Worm (Caenorhabditis elegans): Measurements from ENCODE around the gene ddl-3.
"Not testable (repeated sequence)": the region's sequence is repeated elsewhere in the genome, so short reads cannot be mapped to it uniquely, and the experiment has no call there.

ddl-3 gene

ce11 chrII:14311537-14311936 is 32.7 kb downstream of the ddl-3 start:
- TF ChIP-seq nhr-237 (tag; optimal IDR thresholded peaks at IDR 0.05) = no peak
- TF ChIP-seq zip-4 (GFP tag; optimal IDR thresholded peaks at IDR 0.05) = no peak
- TF ChIP-seq blmp-1 (tag; optimal IDR thresholded peaks at IDR 0.05) = peak; percentile 25
- TF ChIP-seq lin-14 (GFP tag; optimal IDR thresholded peaks at IDR 0.05) = no peak
- no peak for TF ChIP-seq tbx-2 (tag; optimal IDR thresholded peaks at IDR 0.05)

DNA sequence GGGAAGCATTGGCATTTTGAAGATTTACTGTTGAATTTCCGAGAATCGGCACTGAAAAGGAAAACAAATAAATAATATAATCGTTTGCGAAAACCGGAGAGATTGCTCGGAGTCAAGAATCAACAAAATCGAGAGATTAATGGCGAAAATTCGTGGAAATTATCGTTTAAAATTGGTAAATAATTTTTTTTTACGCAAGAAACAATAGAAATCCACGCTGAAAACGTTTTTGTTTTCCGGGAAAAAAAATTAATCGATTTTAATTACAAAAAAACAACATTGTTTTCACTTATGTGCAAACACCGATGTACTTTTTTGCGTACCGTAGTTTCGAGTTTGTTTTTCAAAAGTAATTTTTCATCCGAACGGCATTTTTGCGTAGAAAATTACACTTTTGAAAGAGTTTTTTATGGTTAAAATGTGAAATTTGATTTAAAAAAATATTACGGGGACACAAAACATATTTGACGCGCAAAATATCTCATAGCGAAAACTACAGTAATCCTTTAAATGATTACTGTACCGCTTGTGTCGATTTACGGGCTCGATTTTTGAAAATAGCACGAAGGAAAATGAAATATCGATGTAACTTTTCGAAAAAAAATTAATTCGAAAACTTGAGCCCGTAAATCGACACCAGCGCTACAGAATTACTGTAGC is 33.4 kb downstream of the ddl-3 start, which contains the start of gene ctl-3:
Gene ctl-3, minus strand, starts transcription at position 51 of the 660 bp plus-strand sequence.
- TF ChIP-seq fos-1 (tag; optimal IDR thresholded peaks at IDR 0.05) (no peak), blmp-1 (tag; optimal IDR thresholded peaks at IDR 0.05) (no peak), isw-1 (GFP tag; IDR thresholded peaks at IDR 0.05) (no peak), mef-2 (tag; optimal IDR thresholded peaks at IDR 0.05) (no peak), nhr-77 (tag; optimal IDR thresholded peaks at IDR 0.05) (no peak)

ce11 chrII:14306160-14306559 is 38.1 kb downstream of the ddl-3 start, which contains the start of gene ctl-1:
Gene ctl-1, minus strand, starts transcription at chrII:14306260.
- not testable (repeated sequence) for TF ChIP-seq fos-1 (tag; optimal IDR thresholded peaks at IDR 0.05); C04F5.9 (tag; optimal IDR thresholded peaks at IDR 0.05); fkh-10 (GFP tag; optimal IDR thresholded peaks at IDR 0.05)

DNA sequence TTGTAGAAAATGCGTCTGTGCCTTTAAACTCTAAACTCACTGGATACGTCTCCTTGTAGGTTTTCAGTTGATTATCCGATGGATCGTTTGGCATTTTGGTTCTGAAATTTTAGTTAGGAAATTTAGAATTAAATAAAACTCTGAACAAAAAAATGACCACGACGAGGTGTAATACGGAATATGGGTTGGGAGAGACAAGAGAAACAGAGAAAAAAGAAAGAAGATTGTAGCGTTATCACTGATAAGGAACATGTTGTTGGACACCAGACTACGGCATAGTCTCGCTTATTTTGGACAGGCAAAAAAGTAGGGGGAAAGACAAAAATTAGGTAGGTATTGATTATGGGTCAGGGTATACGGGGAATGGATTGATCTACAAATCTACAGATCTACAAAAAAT is 42.3 kb downstream of the ddl-3 start, which contains the start of gene ctl-2:
Gene ctl-2, minus strand, starts transcription at position 101 of the 400 bp plus-strand sequence.
- not testable (repeated sequence) for TF ChIP-seq nhr-90 (tag; optimal IDR thresholded peaks at IDR 0.05; ENCODE audit: poor library complexity); vab-15 (tag; optimal IDR thresholded peaks at IDR 0.05); unc-30 (tag; optimal IDR thresholded peaks at IDR 0.05)

DNA sequence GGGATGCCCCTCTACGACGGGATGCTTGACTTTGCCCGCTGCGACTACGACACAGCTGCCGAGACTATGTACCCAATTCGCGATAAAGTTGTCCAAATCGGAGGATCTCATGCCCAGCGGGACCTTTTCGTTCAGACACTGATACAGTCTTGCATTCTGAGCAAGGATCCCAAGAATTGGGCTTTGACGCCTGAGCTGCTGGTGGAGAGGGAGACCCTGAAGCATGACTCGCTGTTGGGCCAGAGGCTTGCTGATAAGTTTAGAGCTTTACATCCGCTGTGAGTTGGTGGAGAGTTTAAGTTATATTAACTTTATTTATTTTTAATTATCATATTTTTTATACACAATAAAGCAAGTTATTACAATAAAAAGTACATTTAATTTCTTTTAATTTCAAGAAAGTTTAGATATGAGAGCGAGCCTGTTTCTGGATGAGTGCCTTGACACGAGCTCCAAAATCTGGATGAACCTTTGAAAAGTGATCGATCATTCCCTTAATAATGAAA is 44.9 kb downstream of the ddl-3 start:
- no peak for TF ChIP-seq C16A3.4 (tag; optimal IDR thresholded peaks at IDR 0.05)
- no peak for TF ChIP-seq hpl-2 (GFP tag; optimal IDR thresholded peaks at IDR 0.05)
- peak; percentile 1 for TF ChIP-seq nhr-85 (tag)
- TF ChIP-seq ceh-90 (tag; optimal IDR thresholded peaks at IDR 0.05) = no peak
- no peak for TF ChIP-seq lin-13 (GFP tag; optimal IDR thresholded peaks at IDR 0.05)
- TF ChIP-seq tlp-1 (tag; optimal IDR thresholded peaks at IDR 0.05) = no peak
- no peak for TF ChIP-seq efl-1 (optimal IDR thresholded peaks at IDR 0.05)
- peak in 1 of 2 experiments; percentile 57 for TF ChIP-seq efl-1 (GFP tag; optimal IDR thresholded peaks at IDR 0.05 in 1 of 2)
- no peak for TF ChIP-seq sup-37 (GFP tag; optimal IDR thresholded peaks at IDR 0.05)
- TF ChIP-seq fos-1 (tag; optimal IDR thresholded peaks at IDR 0.05) = no peak
- no peak for TF ChIP-seq mdl-1 (tag; optimal IDR thresholded peaks at IDR 0.05)

ce11 chrII:14297050-14297449 is 47.2 kb downstream of the ddl-3 start, which contains the start of gene Y54G11A.7:
Gene Y54G11A.7, plus strand, starts transcription at chrII:14297305.
- TF ChIP-seq nhr-85 (tag) = peak; percentile 25

ce11 chrII:14296320-14296719 is 47.9 kb downstream of the ddl-3 start:
- TF ChIP-seq nhr-47 (tag; optimal IDR thresholded peaks at IDR 0.05) = peak; percentile 9
- TF ChIP-seq rnt-1 (tag; optimal IDR thresholded peaks at IDR 0.05) = peak; percentile 2
- TF ChIP-seq lin-35 (GFP tag; optimal IDR thresholded peaks at IDR 0.05) = peak; percentile 14 to 68
- TF ChIP-seq lin-15B (tag; optimal IDR thresholded peaks at IDR 0.05) = no peak
- peak in 1 of 2 experiments; percentile 96 for TF ChIP-seq mdl-1 (tag; optimal IDR thresholded peaks at IDR 0.05)
- no peak for TF ChIP-seq alr-1 (tag; optimal IDR thresholded peaks at IDR 0.05; ENCODE audit: borderline replicate concordance)
- peak; percentile 24 to 46 for TF ChIP-seq lsy-2 (tag; optimal IDR thresholded peaks at IDR 0.05)
- peak; percentile 95 for TF ChIP-seq blmp-1 (tag; optimal IDR thresholded peaks at IDR 0.05)
- peak; percentile 85 for TF ChIP-seq nhr-85 (tag)
- TF ChIP-seq C04F5.9 (tag; optimal IDR thresholded peaks at IDR 0.05) = no peak
- TF ChIP-seq snu-23 (GFP tag; optimal IDR thresholded peaks at IDR 0.05) = peak; percentile 77
- peak in 2 of 6 experiments; percentile 19 to 72 for TF ChIP-seq elt-3 (tag; optimal IDR thresholded peaks at IDR 0.05)
- TF ChIP-seq tbx-2 (tag; optimal IDR thresholded peaks at IDR 0.05) = peak; percentile 35
- peak; percentile 75 for TF ChIP-seq mep-1 (tag; optimal IDR thresholded peaks at IDR 0.05)
- TF ChIP-seq swsn-7 (tag; optimal IDR thresholded peaks at IDR 0.05) = peak; percentile 19
- peak; percentile 66 for TF ChIP-seq skn-1 (tag; optimal IDR thresholded peaks at IDR 0.05)
- peak; percentile 80 for TF ChIP-seq lin-14 (GFP tag; optimal IDR thresholded peaks at IDR 0.05)
- TF ChIP-seq dpl-1 (GFP tag; optimal IDR thresholded peaks at IDR 0.05) = peak in 2 of 3 experiments; percentile 46 to 47
- TF ChIP-seq nhr-71 (tag; optimal IDR thresholded peaks at IDR 0.05) = peak; percentile 69
- TF ChIP-seq nhr-28 (tag; optimal IDR thresholded peaks at IDR 0.05) = no peak
- TF ChIP-seq fos-1 (tag; optimal IDR thresholded peaks at IDR 0.05) = peak; percentile 32
- TF ChIP-seq unc-98 (GFP tag; IDR thresholded peaks at IDR 0.05) = no peak

Data from whole organism, L1 larva.